Worm (Caenorhabditis elegans): ENCODE measurements around the gene apt-9.
A peak's percentile ranks its signal among the peaks of the same experiment; 100 is the strongest.

ce11 chrX:11060940-11061339, 7.4 kb upstream of the apt-9 start:
- no peak for TF ChIP-seq snpc-1.2 (GFP tag; IDR thresholded peaks at IDR 0.05)
- TF ChIP-seq dmd-6 (GFP tag; IDR thresholded peaks at IDR 0.05): no peak
- TF ChIP-seq spr-3 (GFP tag; optimal IDR thresholded peaks at IDR 0.05): no peak
- TF ChIP-seq ama-1 (optimal IDR thresholded peaks at IDR 0.05): no peak
- no peak for TF ChIP-seq D1046.2 (GFP tag; IDR thresholded peaks at IDR 0.05)
- TF ChIP-seq hlh-30 (tag; optimal IDR thresholded peaks at IDR 0.05; ENCODE audit: insufficient read depth): peak; percentile 1
- no peak for TF ChIP-seq F26F4.8 (GFP tag; conservative IDR thresholded peaks at IDR 0.05)
- TF ChIP-seq ceh-62 (tag; optimal IDR thresholded peaks at IDR 0.05): no peak
